Worm (Caenorhabditis elegans) whole organism, L4/young adult: ENCODE data around the gene nhr-70.

ENCODE experiments used
- dao-5 ChIP-seq: sonication (generic microtip); optimal IDR thresholded peaks from 2 replicates; lab custom pipeline; 2016; ENCODE audit warnings: missing genotype, missing genetic modification characterization, moderate library complexity, missing compliant biosample characterization
- him-1 ChIP-seq: sonication (generic microtip); optimal IDR thresholded peaks from 2 replicates; lab custom pipeline; 2016; ENCODE audit warnings: missing genotype, missing genetic modification reagents, missing genetic modification characterization, missing compliant biosample characterization

DNA sequence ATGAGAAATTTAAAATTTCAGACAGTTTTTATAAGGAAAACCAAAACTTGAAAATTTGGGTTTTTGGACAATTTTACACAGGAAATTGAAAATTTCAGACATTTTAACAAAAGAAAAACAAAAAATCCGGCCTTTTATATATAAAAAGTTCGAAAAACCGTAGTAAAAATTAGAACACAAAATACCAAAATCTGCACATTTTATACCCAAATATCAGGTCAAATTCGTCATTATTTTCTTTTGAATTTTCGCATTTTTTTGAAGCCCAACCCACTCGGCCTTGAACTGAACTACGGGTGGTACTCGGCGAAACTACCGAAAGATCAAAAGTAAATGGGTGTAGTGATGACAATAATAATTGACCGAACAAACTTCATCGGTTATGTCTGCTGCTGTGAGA lies 50.8 kb downstream of the nhr-70 start:
- TF ChIP-seq him-1 (tag; lab: Kevin White, UChicago) = no peak
- TF ChIP-seq dao-5 (tag; lab: Kevin White, UChicago) = no peak
